Worm (Caenorhabditis elegans) whole organism, mixed stage, embryonic: ENCODE data around the gene sel-9.

Experiments used
- nhr-12 ChIP-seq: fragments of 150-350 bp; optimal IDR thresholded peaks from 2 replicates; lab custom pipeline; 2014; ENCODE audit warnings: missing biosample characterization, missing genetic modification characterization
- nhr-237 ChIP-seq: fragments of 150-350 bp; optimal IDR thresholded peaks from 2 replicates; lab custom pipeline; 2014; ENCODE audit warnings: missing biosample characterization, missing genetic modification characterization
- pha-4 ChIP-seq: fragments of 150-350 bp; optimal IDR thresholded peaks from 2 replicates; lab custom pipeline; 2018; ENCODE audit warnings: missing biosample characterization, missing genetic modification reagents, missing genetic modification characterization

ce11 chrV:8269878-8270277 lies 32.5 kb downstream of the sel-9 start:
- no peak for TF ChIP-seq nhr-237
- no peak for TF ChIP-seq pha-4 (tag; lab: Kevin White, UChicago)
- TF ChIP-seq nhr-12 = no peak
